Worm (Caenorhabditis elegans) whole organism, L2 larva: ENCODE measurements around the gene srw-41.

Source experiments
- C34F6.9 ChIP-seq: fragments of 150-350 bp; optimal IDR thresholded peaks from 2 replicates; lab custom pipeline; 2014; ENCODE audit warnings: missing biosample characterization, missing genetic modification characterization
- F13H6.1 ChIP-seq: sonication (generic microtip); optimal IDR thresholded peaks from 2 replicates; lab custom pipeline; 2016; ENCODE audit warnings: missing genetic modification characterization, missing compliant biosample characterization
- ZK546.5 ChIP-seq: sonication (generic microtip); optimal IDR thresholded peaks from 2 replicates; lab custom pipeline; 2017; ENCODE audit warnings: missing biosample characterization, missing genetic modification characterization
- alr-1 ChIP-seq: fragments of 150-350 bp; optimal IDR thresholded peaks from 2 replicates; lab custom pipeline; 2014; ENCODE audit warnings: missing biosample characterization, missing genetic modification characterization
- aly-2 ChIP-seq: fragments of 150-350 bp; optimal IDR thresholded peaks from 2 replicates; lab custom pipeline; 2014; ENCODE audit warnings: missing biosample characterization, missing genetic modification characterization
- ama-1 ChIP-seq: fragments of 150-350 bp; optimal IDR thresholded peaks from 2 replicates; lab custom pipeline; 2018; ENCODE audit warnings: inconsistent platforms
- blmp-1 ChIP-seq: sonication (generic microtip); optimal IDR thresholded peaks from 2 replicates; lab custom pipeline; 2017; ENCODE audit warnings: missing genetic modification characterization, mild to moderate bottlenecking, missing compliant biosample characterization, antibody characterized with exemption, moderate library complexity; ENCODE audit not compliant: insufficient read depth
- ceh-16 ChIP-seq: fragments of 150-350 bp; optimal IDR thresholded peaks from 2 replicates; lab custom pipeline; 2014; ENCODE audit warnings: missing biosample characterization, missing genetic modification characterization
- ceh-82 ChIP-seq: fragments of 150-350 bp; optimal IDR thresholded peaks from 2 replicates; lab custom pipeline; 2014; ENCODE audit warnings: missing biosample characterization, missing genetic modification characterization
- crh-2 ChIP-seq: sonication (generic microtip); optimal IDR thresholded peaks from 2 replicates; lab custom pipeline; 2017; ENCODE audit warnings: missing biosample characterization, missing genetic modification characterization
- elt-1 ChIP-seq: fragments of 150-350 bp; optimal IDR thresholded peaks from 2 replicates; lab custom pipeline; 2014; ENCODE audit warnings: missing biosample characterization, missing genetic modification characterization
- elt-3 ChIP-seq: sonication (generic microtip); optimal IDR thresholded peaks from 2 replicates; lab custom pipeline; 2017; ENCODE audit warnings: missing biosample characterization, missing genetic modification characterization
- gmeb-1 ChIP-seq: fragments of 150-350 bp; optimal IDR thresholded peaks from 2 replicates; lab custom pipeline; 2014; ENCODE audit warnings: missing biosample characterization, missing genetic modification characterization
- lin-11 ChIP-seq: fragments of 150-350 bp; sonication (generic microtip); optimal IDR thresholded peaks from 2 replicates; lab custom pipeline; 2014; ENCODE audit warnings: missing biosample characterization, missing genetic modification characterization, inconsistent platforms, mixed read lengths
- lin-13 ChIP-seq: fragments of 150-350 bp; optimal IDR thresholded peaks from 2 replicates; lab custom pipeline; 2014; ENCODE audit warnings: missing biosample characterization, missing genetic modification reagents, missing genetic modification characterization
- lin-39 ChIP-seq: fragments of 150-350 bp; optimal IDR thresholded peaks from 2 replicates; lab custom pipeline; 2014; ENCODE audit warnings: missing biosample characterization, missing genetic modification reagents, missing genetic modification characterization
- lsy-2 ChIP-seq, 2 experiments: fragments of 150-350 bp in 1 of 2; sonication (generic microtip) in 1 of 2; optimal IDR thresholded peaks; 2 replicates each; lab custom pipeline; 2014 to 2017; ENCODE audit warnings: missing biosample characterization in 2 of 2, missing genetic modification characterization in 2 of 2
- mab-5 ChIP-seq: fragments of 150-350 bp; optimal IDR thresholded peaks from 2 replicates; lab custom pipeline; 2014; ENCODE audit warnings: missing biosample characterization, missing genetic modification characterization
- mbf-1 ChIP-seq: sonication (generic microtip); optimal IDR thresholded peaks from 2 replicates; lab custom pipeline; 2017; ENCODE audit warnings: missing biosample characterization, missing genetic modification characterization
- nhr-10 ChIP-seq: sonication (generic microtip); optimal IDR thresholded peaks from 2 replicates; lab custom pipeline; 2017; ENCODE audit warnings: missing biosample characterization, missing genetic modification characterization
- nhr-11 ChIP-seq: fragments of 150-350 bp; optimal IDR thresholded peaks from 2 replicates; lab custom pipeline; 2014; ENCODE audit warnings: missing biosample characterization, missing genetic modification characterization
- nhr-129 ChIP-seq: fragments of 150-350 bp; optimal IDR thresholded peaks from 2 replicates; lab custom pipeline; 2014; ENCODE audit warnings: missing biosample characterization, missing genetic modification characterization
- nhr-21 ChIP-seq: fragments of 150-350 bp; optimal IDR thresholded peaks from 2 replicates; lab custom pipeline; 2014; ENCODE audit warnings: missing biosample characterization, missing genetic modification characterization
- nhr-23 ChIP-seq: fragments of 150-350 bp; optimal IDR thresholded peaks from 2 replicates; lab custom pipeline; 2014; ENCODE audit warnings: missing biosample characterization, missing genetic modification reagents, missing genetic modification characterization
- nhr-237 ChIP-seq: fragments of 150-350 bp; optimal IDR thresholded peaks from 2 replicates; lab custom pipeline; 2014; ENCODE audit warnings: missing biosample characterization, missing genetic modification characterization
- nhr-25 ChIP-seq: fragments of 150-350 bp; sonication (generic microtip); optimal IDR thresholded peaks from 3 replicates; lab custom pipeline; 2014; ENCODE audit warnings: missing biosample characterization, missing genetic modification characterization
- nhr-6 ChIP-seq: fragments of 150-350 bp; optimal IDR thresholded peaks from 2 replicates; lab custom pipeline; 2014; ENCODE audit warnings: missing biosample characterization, missing genetic modification characterization
- nhr-77 ChIP-seq: fragments of 150-350 bp; optimal IDR thresholded peaks from 2 replicates; lab custom pipeline; 2014; ENCODE audit warnings: missing biosample characterization, missing genetic modification characterization
- peb-1 ChIP-seq: fragments of 150-350 bp; optimal IDR thresholded peaks from 2 replicates; lab custom pipeline; 2014; ENCODE audit warnings: missing biosample characterization, missing genetic modification characterization
- sem-4 ChIP-seq: fragments of 150-350 bp; optimal IDR thresholded peaks from 2 replicates; lab custom pipeline; 2014; ENCODE audit warnings: missing biosample characterization, missing genetic modification reagents, missing genetic modification characterization
- skn-1 ChIP-seq: sonication (generic microtip); optimal IDR thresholded peaks from 2 replicates; lab custom pipeline; 2017; ENCODE audit warnings: missing biosample characterization, missing genetic modification characterization
- sma-3 ChIP-seq: sonication (generic microtip); optimal IDR thresholded peaks from 2 replicates; lab custom pipeline; 2016; ENCODE audit warnings: missing genetic modification reagents, missing genetic modification characterization, missing compliant biosample characterization
- snpc-4 ChIP-seq: fragments of 150-350 bp; optimal IDR thresholded peaks from 2 replicates; lab custom pipeline; 2014; ENCODE audit warnings: missing biosample characterization, missing genetic modification characterization
- unc-39 ChIP-seq: fragments of 150-350 bp; optimal IDR thresholded peaks from 2 replicates; lab custom pipeline; 2014; ENCODE audit warnings: missing biosample characterization, missing genetic modification characterization
- unc-55 ChIP-seq: fragments of 150-350 bp; sonication (generic microtip); optimal IDR thresholded peaks from 3 replicates; lab custom pipeline; 2014; ENCODE audit warnings: missing biosample characterization, missing genetic modification reagents, missing genetic modification characterization
- ztf-1 ChIP-seq: fragments of 200-800 bp; sonication (Bioruptor generic); conservative IDR thresholded peaks from 2 replicates; pipeline ENCODE4 v1.3.6; 2022; ENCODE audit warnings: missing genetic modification characterization, missing compliant biosample characterization
- ztf-11 ChIP-seq: sonication (generic microtip); optimal IDR thresholded peaks from 2 replicates; lab custom pipeline; 2017; ENCODE audit warnings: missing biosample characterization, missing genetic modification characterization
- ztf-4 ChIP-seq: fragments of 150-350 bp; optimal IDR thresholded peaks from 2 replicates; lab custom pipeline; 2014; ENCODE audit warnings: missing biosample characterization, missing genetic modification characterization

The srw-41 gene

DNA sequence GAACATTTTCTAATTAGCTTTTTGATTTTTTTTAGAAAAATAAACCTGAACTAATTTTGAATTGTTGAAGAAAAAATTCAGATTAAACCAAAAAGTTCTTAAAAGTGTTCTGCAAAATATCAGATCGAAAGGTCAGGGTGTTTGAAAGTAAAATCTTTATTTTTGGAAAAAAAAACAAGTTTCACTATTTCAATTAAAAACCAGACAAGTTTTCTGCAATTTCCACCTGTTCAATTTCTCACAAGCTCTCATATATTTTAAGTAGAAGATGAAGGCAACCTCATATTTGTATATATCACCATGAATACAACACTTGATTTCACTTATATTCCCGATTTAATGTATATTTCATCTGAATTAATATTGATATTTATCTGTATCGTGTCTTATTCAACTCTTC lies 10.1 kb upstream of the srw-41 start, which contains the start of gene srz-102:
TSS of gene srz-102 (plus strand) at position 301 of the 400 bp plus-strand sequence.
- TF ChIP-seq nhr-6 (tag; lab: Kevin White, UChicago): no peak
- TF ChIP-seq nhr-23 (tag; lab: Kevin White, UChicago): no peak
- no peak for TF ChIP-seq nhr-77 (tag; lab: Kevin White, UChicago)
- TF ChIP-seq mbf-1 (tag; lab: Kevin White, UChicago): no peak
- no peak for TF ChIP-seq peb-1
- TF ChIP-seq snpc-4 (tag; lab: Kevin White, UChicago): no peak
- no peak for TF ChIP-seq ceh-16 (tag; lab: Kevin White, UChicago)
- TF ChIP-seq sem-4: no peak
- TF ChIP-seq F13H6.1 (tag; lab: Kevin White, UChicago): no peak
- no peak for TF ChIP-seq C34F6.9 (tag; lab: Kevin White, UChicago)
- no peak for TF ChIP-seq ceh-82
- no peak for TF ChIP-seq elt-1
- TF ChIP-seq alr-1 (tag; lab: Kevin White, UChicago): no peak
- no peak for TF ChIP-seq elt-3 (tag; lab: Kevin White, UChicago)
- no peak for TF ChIP-seq nhr-21 (tag; lab: Kevin White, UChicago)
- TF ChIP-seq ama-1 (lab: Kevin White, UChicago): no peak
- no peak for TF ChIP-seq nhr-25
- TF ChIP-seq lin-39: no peak
- no peak for TF ChIP-seq gmeb-1 (tag; lab: Kevin White, UChicago)

DNA sequence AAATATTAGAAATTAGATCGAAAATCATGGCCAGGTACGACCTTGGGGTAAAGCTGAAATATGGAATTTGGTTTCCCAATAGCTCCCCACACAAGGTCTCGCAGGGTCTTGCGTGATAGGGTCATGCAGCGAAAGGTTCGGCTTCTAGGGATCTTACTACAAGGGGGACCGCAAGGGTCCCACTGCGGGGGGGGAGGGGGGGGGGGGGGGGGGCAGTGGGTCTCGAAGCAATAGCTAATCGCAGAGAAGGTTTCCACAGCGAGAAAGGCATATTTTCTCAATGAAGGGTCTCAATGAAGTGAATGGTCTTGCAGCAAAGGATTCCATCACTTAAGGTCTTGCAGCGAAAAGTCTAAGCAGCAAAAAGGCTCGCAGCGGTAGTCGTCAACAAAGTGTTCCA lies 4.3 kb upstream of the srw-41 start:
- TF ChIP-seq sem-4 (no peak), nhr-21 (tag; lab: Kevin White, UChicago) (no peak), lsy-2 (tag; optimal IDR thresholded peaks at IDR 0.05; lab: Kevin White, UChicago) (no peak), lin-11 (no peak), nhr-11 (tag; lab: Kevin White, UChicago) (no peak), ztf-4 (no peak), ceh-82 (no peak), nhr-77 (tag; lab: Kevin White, UChicago) (no peak), crh-2 (tag; lab: Kevin White, UChicago) (no peak), unc-55 (GFP tag; lab: Kevin White, UChicago) (no peak), aly-2 (tag; lab: Kevin White, UChicago) (no peak), ama-1 (lab: Kevin White, UChicago) (no peak), F13H6.1 (tag; lab: Kevin White, UChicago) (no peak), ztf-1 (GFP tag; lab: Robert Waterston, UW) (no peak)

DNA sequence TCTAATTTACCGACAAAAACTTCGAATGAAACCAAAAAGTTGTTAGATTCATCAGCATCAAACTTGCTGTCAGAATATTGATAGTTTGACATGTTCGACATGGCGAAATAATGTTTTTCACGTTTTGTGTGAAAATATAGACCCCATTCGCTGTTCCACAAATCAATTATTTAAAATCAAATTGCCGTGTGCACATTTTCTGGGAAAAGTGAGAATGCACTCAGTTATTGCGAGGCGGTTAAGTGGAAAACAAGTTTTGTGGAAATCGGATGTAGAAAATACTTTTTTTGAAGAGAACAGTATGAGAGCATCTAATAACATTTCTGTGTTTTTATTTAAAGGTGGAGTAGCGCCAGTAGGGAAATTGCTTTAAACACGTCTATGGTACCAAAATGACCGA lies 3.5 kb upstream of the srw-41 start, which contains the start of gene srw-42:
TSS of gene srw-42 (minus strand) at position 101 of the 400 bp plus-strand sequence.
- no peak for TF ChIP-seq lin-13 (GFP tag; lab: Kevin White, UChicago)
- TF ChIP-seq blmp-1 (tag; lab: Kevin White, UChicago): no peak
- TF ChIP-seq snpc-4 (tag; lab: Kevin White, UChicago): no peak
- no peak for TF ChIP-seq skn-1 (tag; lab: Kevin White, UChicago)
- TF ChIP-seq ZK546.5 (tag; lab: Kevin White, UChicago): no peak
- TF ChIP-seq ztf-11: no peak
- TF ChIP-seq ama-1 (lab: Kevin White, UChicago): no peak
- TF ChIP-seq alr-1 (tag; lab: Kevin White, UChicago): no peak
- no peak for TF ChIP-seq peb-1
- TF ChIP-seq unc-39: no peak
- no peak for TF ChIP-seq lin-39
- TF ChIP-seq gmeb-1 (tag; lab: Kevin White, UChicago): no peak
- TF ChIP-seq mbf-1 (tag; lab: Kevin White, UChicago): no peak
- no peak for TF ChIP-seq ztf-1 (GFP tag; lab: Robert Waterston, UW)
- no peak for TF ChIP-seq nhr-23 (tag; lab: Kevin White, UChicago)
- TF ChIP-seq lin-11: no peak
- no peak for TF ChIP-seq nhr-129
- no peak for TF ChIP-seq nhr-21 (tag; lab: Kevin White, UChicago)

DNA sequence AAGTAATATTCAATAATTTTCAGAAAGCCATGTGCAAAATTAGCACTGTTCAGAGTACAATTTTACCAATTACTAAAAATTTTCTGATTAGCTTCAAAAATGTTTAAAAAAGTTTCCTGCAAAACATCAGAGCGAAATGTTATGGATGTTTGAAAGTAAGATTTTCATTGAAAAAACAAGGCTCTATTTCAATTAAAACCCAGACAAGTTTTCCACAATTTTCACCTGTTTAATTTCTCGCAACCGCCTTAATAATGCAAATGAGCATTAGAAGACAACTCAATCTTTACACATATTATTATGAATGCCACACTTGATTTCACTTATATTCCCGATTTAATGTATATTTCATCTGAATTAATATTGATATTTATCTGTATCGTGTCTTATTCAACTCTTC lies 2.7 kb upstream of the srw-41 start, which contains the start of gene srz-101:
TSS of gene srz-101 (plus strand) at position 301 of the 400 bp plus-strand sequence.
- no peak for TF ChIP-seq skn-1 (tag; lab: Kevin White, UChicago)
- TF ChIP-seq F13H6.1 (tag; lab: Kevin White, UChicago): no peak
- no peak for TF ChIP-seq lin-39
- TF ChIP-seq sem-4: no peak
- no peak for TF ChIP-seq nhr-10 (tag; lab: Kevin White, UChicago)
- TF ChIP-seq ztf-1 (GFP tag; lab: Robert Waterston, UW): no peak
- TF ChIP-seq ztf-4: no peak
- no peak for TF ChIP-seq sma-3 (GFP tag; lab: Kevin White, UChicago)
- TF ChIP-seq nhr-237 (tag; lab: Kevin White, UChicago): no peak
- TF ChIP-seq ama-1 (lab: Kevin White, UChicago): no peak
- no peak for TF ChIP-seq elt-3 (tag; lab: Kevin White, UChicago)
- TF ChIP-seq nhr-21 (tag; lab: Kevin White, UChicago): no peak
- no peak for TF ChIP-seq mab-5 (tag; lab: Kevin White, UChicago)
